Fruit fly (Drosophila melanogaster): ENCODE data around the gene CG3437.
A peak's percentile ranks its signal among the peaks of the same experiment; 100 is the strongest.

Gene CG3437

dm6 chr3L:9422636-9423419 is 34.6 kb downstream of the CG3437 start, which contains the start of gene aay (continued):
- TF ChIP-seq corto (GFP tag; optimal IDR thresholded peaks at IDR 0.05) (peak; percentile 97), p53 (GFP tag; optimal IDR thresholded peaks at IDR 0.05) (peak; percentile 47), peb (GFP tag; IDR thresholded peaks at IDR 0.05) (peak; percentile 96), Nf-YC (tag; optimal IDR thresholded peaks at IDR 0.05) (peak; percentile 93), Sry-β (GFP tag; optimal IDR thresholded peaks at IDR 0.05) (peak; percentile 76), MTF-1 (GFP tag; optimal IDR thresholded peaks at IDR 0.05; ENCODE audit: borderline replicate concordance) (peak; percentile 95), CG3281 (GFP tag; optimal IDR thresholded peaks at IDR 0.05) (peak; percentile 98), h (optimal IDR thresholded peaks at IDR 0.05) (no peak), Sry-δ (GFP tag; optimal IDR thresholded peaks at IDR 0.05) (peak; percentile 66), nerfin-1 (tag; optimal IDR thresholded peaks at IDR 0.05) (peak; percentile 98), lbe (GFP tag; optimal IDR thresholded peaks at IDR 0.05) (peak; percentile 97), Rx (GFP tag; IDR thresholded peaks at IDR 0.05) (peak; percentile 98), crp (GFP tag; optimal IDR thresholded peaks at IDR 0.05) (peak in 1 of 2 experiments; percentile 75), CG43689 (GFP tag; IDR thresholded peaks at IDR 0.05) (peak; percentile 90), salm (tag; optimal IDR thresholded peaks at IDR 0.05) (peak; percentile 99), cas (GFP tag; IDR thresholded peaks at IDR 0.05) (peak; percentile 93), Bteb2 (GFP tag; optimal IDR thresholded peaks at IDR 0.05) (peak; percentile 99), NfI (GFP tag; optimal IDR thresholded peaks at IDR 0.05) (peak; percentile 99), ac (GFP tag; optimal IDR thresholded peaks at IDR 0.05) (peak; percentile 98), bowl (GFP tag; IDR thresholded peaks at IDR 0.05) (peak; percentile 96), gcm (GFP tag; optimal IDR thresholded peaks at IDR 0.05) (peak; percentile 100), tin (GFP tag; optimal IDR thresholded peaks at IDR 0.05) (peak; percentile 98), HmgD (GFP tag; optimal IDR thresholded peaks at IDR 0.05) (peak; percentile 76), dysf (GFP tag; IDR thresholded peaks at IDR 0.05) (peak; percentile 99), CG1602 (GFP tag; optimal IDR thresholded peaks at IDR 0.05) (peak; percentile 98), CG31441 (GFP tag; IDR thresholded peaks at IDR 0.05) (peak; percentile 99), toy (GFP tag; IDR thresholded peaks at IDR 0.05) (peak; percentile 92), CG1647 (GFP tag; optimal IDR thresholded peaks at IDR 0.05) (peak; percentile 98), CG16813 (GFP tag; IDR thresholded peaks at IDR 0.05; ENCODE audit: partially characterized antibody) (no peak), CG9797 (GFP tag; optimal IDR thresholded peaks at IDR 0.05) (peak; percentile 51), Kr (GFP tag; optimal IDR thresholded peaks at IDR 0.05) (peak; percentile 75), fd3F (GFP tag; optimal IDR thresholded peaks at IDR 0.05) (peak; percentile 98), CG8765 (GFP tag; IDR thresholded peaks at IDR 0.05) (peak; percentile 98), Ravus (GFP tag; IDR thresholded peaks at IDR 0.05) (peak; percentile 96), CG10565 (GFP tag; optimal IDR thresholded peaks at IDR 0.05) (peak; percentile 95), CG11456 (GFP tag; IDR thresholded peaks at IDR 0.05) (peak; percentile 98), ftz-f1 (GFP tag; optimal IDR thresholded peaks at IDR 0.05) (peak; percentile 83), Awh (GFP tag; IDR thresholded peaks at IDR 0.05) (peak; percentile 97), croc (GFP tag; conservative IDR thresholded peaks at IDR 0.05) (peak; percentile 98), ap (GFP tag; IDR thresholded peaks at IDR 0.05) (peak; percentile 97), CG12299 (tag; optimal IDR thresholded peaks at IDR 0.05) (peak; percentile 99), Dfd (GFP tag; optimal IDR thresholded peaks at IDR 0.05) (peak in 1 of 2 experiments; percentile 86), abd-A (tag; optimal IDR thresholded peaks at IDR 0.05) (peak; percentile 94), H15 (GFP tag; IDR thresholded peaks at IDR 0.05) (peak; percentile 97), ab (GFP tag; optimal IDR thresholded peaks at IDR 0.05) (peak; percentile 82), sr (GFP tag; IDR thresholded peaks at IDR 0.05) (peak; percentile 94), CG7271 (tag; optimal IDR thresholded peaks at IDR 0.05) (peak; percentile 96), CG11504 (tag; optimal IDR thresholded peaks at IDR 0.05) (peak; percentile 98), jing (GFP tag; optimal IDR thresholded peaks at IDR 0.05) (peak; percentile 97), vnd (GFP tag; IDR thresholded peaks at IDR 0.05; ENCODE audit: partially characterized antibody) (no peak)
